Worm (Caenorhabditis elegans): ENCODE measurements around the gene fbxb-79.

DNA sequence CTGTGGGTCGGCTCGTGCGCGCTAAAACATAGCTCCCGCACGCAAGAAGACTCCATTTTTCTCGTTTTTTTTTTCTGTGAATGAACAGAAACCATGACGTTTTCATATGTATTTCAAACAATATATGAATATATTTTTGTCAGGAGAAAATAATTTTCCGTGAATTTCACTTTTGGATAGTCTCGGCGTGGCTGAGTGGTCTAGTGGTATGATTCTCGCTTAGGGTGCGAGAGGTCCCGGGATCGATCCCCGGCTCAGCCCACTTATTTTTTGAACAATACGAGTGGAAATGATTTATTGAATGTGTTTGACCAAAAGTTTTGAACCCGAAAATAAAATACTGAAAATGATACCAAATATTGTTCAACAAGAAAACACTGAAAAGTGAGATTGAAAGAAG lies 42.1 kb upstream of the fbxb-79 start:
- TF ChIP-seq duxl-1 (tag; optimal IDR thresholded peaks at IDR 0.05; ENCODE audit: poor library complexity) = no peak
- TF ChIP-seq ceh-28 (tag; optimal IDR thresholded peaks at IDR 0.05) = no peak
- TF ChIP-seq nhr-237 (tag; optimal IDR thresholded peaks at IDR 0.05) = no peak

Measured in whole organism, L4 larva.